Worm (Caenorhabditis elegans) whole organism, L2 larva: ENCODE results near the gene T10B5.3.

Experiments
- R02D3.7 ChIP-seq: fragments of 150-350 bp; optimal IDR thresholded peaks from 2 replicates; lab custom pipeline; 2014; ENCODE audit warnings: missing biosample characterization, missing genetic modification characterization
- aly-2 ChIP-seq: fragments of 150-350 bp; optimal IDR thresholded peaks from 2 replicates; lab custom pipeline; 2014; ENCODE audit warnings: missing biosample characterization, missing genetic modification characterization
- fos-1 ChIP-seq: fragments of 150-350 bp; optimal IDR thresholded peaks from 2 replicates; lab custom pipeline; 2014; ENCODE audit warnings: missing biosample characterization, missing genetic modification characterization
- lin-39 ChIP-seq: fragments of 150-350 bp; optimal IDR thresholded peaks from 2 replicates; lab custom pipeline; 2014; ENCODE audit warnings: missing biosample characterization, missing genetic modification reagents, missing genetic modification characterization
- nhr-12 ChIP-seq: fragments of 150-350 bp; optimal IDR thresholded peaks from 2 replicates; lab custom pipeline; 2014; ENCODE audit warnings: missing biosample characterization, missing genetic modification characterization
- nhr-23 ChIP-seq: fragments of 150-350 bp; optimal IDR thresholded peaks from 2 replicates; lab custom pipeline; 2014; ENCODE audit warnings: missing biosample characterization, missing genetic modification reagents, missing genetic modification characterization
- nhr-237 ChIP-seq: fragments of 150-350 bp; optimal IDR thresholded peaks from 2 replicates; lab custom pipeline; 2014; ENCODE audit warnings: missing biosample characterization, missing genetic modification characterization
- nhr-25 ChIP-seq: fragments of 150-350 bp; sonication (generic microtip); optimal IDR thresholded peaks from 3 replicates; lab custom pipeline; 2014; ENCODE audit warnings: missing biosample characterization, missing genetic modification characterization
- sma-9 ChIP-seq, 2 experiments: fragments of 150-350 bp in 1 of 2; sonication (generic microtip) in 1 of 2; optimal IDR thresholded peaks; 2 replicates each; lab custom pipeline; 2014 to 2016; ENCODE audit warnings: missing genetic modification characterization in 2 of 2, mild to moderate bottlenecking in 1 of 2, missing biosample characterization in 1 of 2, missing compliant biosample characterization in 1 of 2, missing genetic modification reagents in 1 of 2, moderate library complexity in 1 of 2
- snpc-4 ChIP-seq: fragments of 150-350 bp; optimal IDR thresholded peaks from 2 replicates; lab custom pipeline; 2014; ENCODE audit warnings: missing biosample characterization, missing genetic modification characterization
- zag-1 ChIP-seq: fragments of 150-350 bp; optimal IDR thresholded peaks from 2 replicates; lab custom pipeline; 2014; ENCODE audit warnings: missing biosample characterization, missing genetic modification characterization

- TF ChIP-seq fos-1 (tag; lab: Kevin White, UChicago) (no peak), nhr-12 (tag; lab: Kevin White, UChicago) (no peak), zag-1 (tag; lab: Kevin White, UChicago) (no peak), sma-9 (GFP tag; optimal IDR thresholded peaks at IDR 0.05; lab: Kevin White, UChicago) (no peak), sma-9 (tag; optimal IDR thresholded peaks at IDR 0.05; lab: Kevin White, UChicago) (no peak), snpc-4 (tag; lab: Kevin White, UChicago) (no peak), lin-39 (tag; lab: Kevin White, UChicago) (no peak), nhr-25 (no peak), nhr-23 (tag; lab: Kevin White, UChicago) (no peak), nhr-237 (tag; lab: Kevin White, UChicago) (no peak), aly-2 (tag; lab: Kevin White, UChicago) (no peak), R02D3.7 (tag; lab: Kevin White, UChicago) (no peak)
Observed at ce11 chrV:1908542-1908941, 39.0 kb upstream of the T10B5.3 start, which contains the start of gene srp-3.
